Fruit fly (Drosophila melanogaster): ENCODE measurements around the gene lva.

dm6 chrX:3971250-3971649, 6.1 kb upstream of the lva start, which contains the start of gene CG6414:
- TF ChIP-seq rn (GFP tag; IDR thresholded peaks at IDR 0.05) (no peak), CG10348 (GFP tag; IDR thresholded peaks at IDR 0.05) (no peak), CG12605 (GFP tag; IDR thresholded peaks at IDR 0.05) (no peak), CG9948 (tag; optimal IDR thresholded peaks at IDR 0.05) (no peak), CG4496 (GFP tag; IDR thresholded peaks at IDR 0.05) (no peak), D1 (tag; optimal IDR thresholded peaks at IDR 0.05) (no peak), CG8301 (tag; optimal IDR thresholded peaks at IDR 0.05) (no peak), CG15710 (tag; optimal IDR thresholded peaks at IDR 0.05) (no peak), CG34367 (tag; optimal IDR thresholded peaks at IDR 0.05) (no peak), Ets98B (GFP tag; IDR thresholded peaks at IDR 0.05) (no peak), CG17806 (tag; optimal IDR thresholded peaks at IDR 0.05) (no peak), Pif1B (GFP tag; optimal IDR thresholded peaks at IDR 0.05) (no peak), EcR (GFP tag; optimal IDR thresholded peaks at IDR 0.05) (no peak)
